Worm (Caenorhabditis elegans): Measurements from ENCODE around the gene C16C8.5.
"Not testable (repeated sequence)": the region's sequence is repeated elsewhere in the genome, so short reads cannot be mapped to it uniquely, and the experiment has no call there.

The C16C8.5 gene

DNA sequence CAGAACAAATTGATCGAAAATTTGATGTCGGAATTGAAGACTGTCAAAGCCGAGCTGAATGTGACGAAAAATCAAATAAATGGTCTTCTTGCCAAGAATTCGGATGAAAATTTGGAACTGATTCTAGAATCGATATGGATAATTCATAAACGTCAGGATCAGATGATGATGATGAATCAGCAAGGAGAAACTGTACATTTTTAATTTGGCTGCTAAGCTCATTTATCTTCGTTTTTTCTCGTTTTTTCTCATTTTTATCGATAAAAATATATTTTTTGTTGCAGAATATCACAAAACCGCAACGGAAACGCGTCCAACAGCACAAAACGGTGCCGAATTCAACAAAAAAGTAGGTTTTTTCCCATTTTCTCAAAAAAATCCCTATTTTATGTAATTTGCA lies 4.3 kb upstream of the C16C8.5 start, which contains the start of gene C16C8.14:
TSS of gene C16C8.14 (plus strand) at position 301 of the 400 bp plus-strand sequence.
- not testable (repeated sequence) for TF ChIP-seq sem-2 (GFP tag; optimal IDR thresholded peaks at IDR 0.05); ceh-43 (GFP tag; optimal IDR thresholded peaks at IDR 0.05); nhr-76 (tag; optimal IDR thresholded peaks at IDR 0.05)

DNA sequence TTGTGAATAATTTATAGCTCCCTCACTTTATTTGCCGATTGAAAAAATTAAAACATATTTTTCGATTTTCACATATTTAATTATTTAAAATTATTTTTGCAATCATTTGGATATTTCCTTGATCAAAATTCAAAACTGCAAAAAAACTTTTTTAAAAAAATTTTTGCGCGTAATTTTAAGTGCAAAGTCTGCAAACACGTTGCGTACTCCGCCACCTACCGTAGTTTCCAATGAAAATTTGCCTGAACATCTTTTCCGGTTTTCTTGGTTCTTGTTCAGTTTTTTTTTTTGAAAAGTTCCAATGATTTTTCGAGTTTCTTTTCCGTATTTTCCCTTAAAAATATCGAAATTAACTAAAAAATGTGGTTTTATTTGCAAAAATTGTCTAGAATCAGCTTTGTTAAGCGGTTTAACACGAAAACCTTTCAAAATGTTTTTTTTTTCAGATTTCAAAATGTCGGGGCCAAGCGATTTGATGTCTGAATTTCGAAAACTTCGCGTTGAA lies 3.6 kb upstream of the C16C8.5 start, which contains the start of gene C16C8.25:
TSS of gene C16C8.25 (plus strand) at position 455 of the 505 bp plus-strand sequence.
- TF ChIP-seq unc-39 (tag; optimal IDR thresholded peaks at IDR 0.05) (no peak), cnd-1 (tag; optimal IDR thresholded peaks at IDR 0.05) (no peak), nhr-28 (tag; optimal IDR thresholded peaks at IDR 0.05) (no peak), nhr-76 (tag; optimal IDR thresholded peaks at IDR 0.05) (no peak), flh-1 (GFP tag; optimal IDR thresholded peaks at IDR 0.05) (no peak), snpc-4 (tag; optimal IDR thresholded peaks at IDR 0.05) (no peak), mls-2 (tag; optimal IDR thresholded peaks at IDR 0.05) (no peak), nhr-237 (tag; optimal IDR thresholded peaks at IDR 0.05) (no peak), lin-13 (tag; optimal IDR thresholded peaks at IDR 0.05) (no peak)

DNA sequence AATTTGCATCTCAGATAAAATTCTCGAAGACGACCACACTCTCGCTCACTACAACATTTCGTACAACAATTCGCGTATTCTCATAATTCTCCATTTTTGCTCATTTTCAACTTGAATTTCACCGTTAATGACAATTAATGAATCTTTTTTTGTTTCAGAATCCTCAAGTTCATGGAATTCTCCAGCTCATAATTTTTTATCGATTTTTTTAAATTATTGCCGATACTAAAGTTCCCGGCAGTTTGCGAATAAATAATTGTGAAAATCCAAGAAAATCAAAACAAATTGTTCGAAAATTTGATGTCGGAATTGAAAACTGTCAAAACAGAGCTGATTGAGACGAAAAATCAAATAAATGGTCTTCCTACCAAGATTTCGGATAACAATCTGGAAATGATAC lies 2.7 kb upstream of the C16C8.5 start, which contains the start of gene C16C8.21:
TSS of gene C16C8.21 (plus strand) at position 301 of the 400 bp plus-strand sequence.
- TF ChIP-seq lin-32 (GFP tag; optimal IDR thresholded peaks at IDR 0.05) = no peak
- no peak for TF ChIP-seq zip-8 (tag; optimal IDR thresholded peaks at IDR 0.05)
- no peak for TF ChIP-seq sptf-1 (tag; optimal IDR thresholded peaks at IDR 0.05)
- no peak for TF ChIP-seq unc-120 (tag; optimal IDR thresholded peaks at IDR 0.05; ENCODE audit: poor library complexity, severe bottlenecking)
- TF ChIP-seq cnd-1 (tag; optimal IDR thresholded peaks at IDR 0.05) = no peak
- no peak for TF ChIP-seq nhr-28 (tag; optimal IDR thresholded peaks at IDR 0.05)
- no peak for TF ChIP-seq lsy-2 (tag; optimal IDR thresholded peaks at IDR 0.05)
- no peak for TF ChIP-seq nhr-12 (tag; optimal IDR thresholded peaks at IDR 0.05)
- no peak for TF ChIP-seq M03D4.4 (tag; optimal IDR thresholded peaks at IDR 0.05)
- TF ChIP-seq lin-13 (tag; optimal IDR thresholded peaks at IDR 0.05) = no peak
- TF ChIP-seq drap-1 (GFP tag; optimal IDR thresholded peaks at IDR 0.05) = no peak
- no peak for TF ChIP-seq nhr-76 (tag; optimal IDR thresholded peaks at IDR 0.05)
- TF ChIP-seq tbx-8 (GFP tag; optimal IDR thresholded peaks at IDR 0.05) = no peak
- no peak for TF ChIP-seq nhr-237 (tag; optimal IDR thresholded peaks at IDR 0.05)
- no peak for TF ChIP-seq elt-3 (tag; optimal IDR thresholded peaks at IDR 0.05)
- TF ChIP-seq pha-4 (tag; optimal IDR thresholded peaks at IDR 0.05) = no peak
- no peak for TF ChIP-seq ces-1 (GFP tag; optimal IDR thresholded peaks at IDR 0.05)
- TF ChIP-seq ztf-11 (tag; optimal IDR thresholded peaks at IDR 0.05) = no peak
- no peak for TF ChIP-seq hlh-1 (tag; optimal IDR thresholded peaks at IDR 0.05)

DNA sequence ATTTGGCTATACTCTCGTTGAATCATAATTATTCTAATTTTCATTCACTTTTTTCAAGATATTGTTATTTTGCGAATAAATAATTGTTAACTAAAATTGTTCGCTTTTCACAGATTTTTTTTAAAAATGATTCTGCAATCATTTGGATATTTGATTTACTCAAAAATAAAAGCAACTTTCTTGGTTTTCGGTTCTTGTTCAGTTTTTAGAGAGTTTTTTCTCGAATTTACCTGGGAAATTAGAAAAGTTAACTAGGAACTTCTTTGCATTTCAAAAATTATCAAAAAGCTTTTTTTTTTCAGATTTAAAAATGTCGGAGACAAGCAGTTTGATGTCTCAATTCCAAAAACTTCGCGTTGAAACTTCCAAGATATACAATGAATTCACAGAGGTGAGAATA lies 1.5 kb upstream of the C16C8.5 start, which contains the start of the genes C16C8.20 and gldi-6:
TSS of gene C16C8.20 (plus strand) at position 301 of the 400 bp plus-strand sequence.
TSS of gene gldi-6 (plus strand) at position 301 of the 400 bp plus-strand sequence.
- TF ChIP-seq nhr-12 (tag; optimal IDR thresholded peaks at IDR 0.05) (no peak), flh-1 (GFP tag; optimal IDR thresholded peaks at IDR 0.05) (no peak), ces-1 (GFP tag; optimal IDR thresholded peaks at IDR 0.05) (no peak), blmp-1 (tag; optimal IDR thresholded peaks at IDR 0.05) (no peak), zip-8 (tag; optimal IDR thresholded peaks at IDR 0.05) (no peak), nhr-237 (tag; optimal IDR thresholded peaks at IDR 0.05) (no peak), ceh-39 (tag; optimal IDR thresholded peaks at IDR 0.05) (no peak), tbx-8 (GFP tag; optimal IDR thresholded peaks at IDR 0.05) (no peak), elt-1 (tag; optimal IDR thresholded peaks at IDR 0.05; ENCODE audit: borderline replicate concordance, insufficient read depth) (no peak), unc-39 (tag; optimal IDR thresholded peaks at IDR 0.05) (no peak), pha-4 (tag; optimal IDR thresholded peaks at IDR 0.05) (no peak), sptf-1 (tag; optimal IDR thresholded peaks at IDR 0.05) (no peak), ztf-11 (tag; optimal IDR thresholded peaks at IDR 0.05) (no peak), ceh-83 (GFP tag; optimal IDR thresholded peaks at IDR 0.05) (no peak), hlh-1 (tag; optimal IDR thresholded peaks at IDR 0.05) (no peak), lsy-2 (tag; optimal IDR thresholded peaks at IDR 0.05) (no peak)

DNA sequence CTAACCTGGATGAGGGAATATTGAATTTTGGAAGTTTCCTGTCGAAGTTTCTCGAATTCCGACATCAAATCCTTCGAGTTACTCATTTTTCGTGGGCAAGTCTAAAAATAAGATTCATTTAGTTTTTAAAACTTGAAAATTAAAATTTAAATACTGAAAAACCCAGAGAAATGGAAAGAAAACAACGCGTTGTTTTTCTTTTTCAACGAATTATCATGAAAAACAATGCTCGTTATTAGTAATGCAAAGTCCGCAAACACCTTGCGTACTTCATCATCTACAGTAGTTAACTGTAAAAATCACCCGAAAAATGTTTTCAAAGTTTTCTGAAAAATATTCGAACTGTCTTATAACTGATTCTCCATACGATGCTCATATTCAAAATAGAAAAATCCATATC lies 905 bp downstream of the C16C8.5 start, which contains the start of gene C16C8.4:
TSS of gene C16C8.4 (minus strand) at position 101 of the 400 bp plus-strand sequence.
- no peak for TF ChIP-seq unc-120 (tag; optimal IDR thresholded peaks at IDR 0.05; ENCODE audit: poor library complexity, severe bottlenecking)
- no peak for TF ChIP-seq sptf-1 (tag; optimal IDR thresholded peaks at IDR 0.05)

Measured in whole organism, mixed stage, embryonic.